Worm (Caenorhabditis elegans) whole organism, L1 larva: ENCODE measurements around the gene his-39.

Experiments used
- C34B4.2 ChIP-seq: sonication (generic microtip); optimal IDR thresholded peaks from 2 replicates; lab custom pipeline; 2017; ENCODE audit warnings: mild to moderate bottlenecking, missing genetic modification characterization, missing compliant biosample characterization
- Y116A8C.19 ChIP-seq: sonication (generic microtip); optimal IDR thresholded peaks from 2 replicates; lab custom pipeline; 2016; ENCODE audit warnings: missing compliant biosample characterization, missing genetic modification characterization, borderline replicate concordance
- blmp-1 ChIP-seq: fragments of 150-350 bp; optimal IDR thresholded peaks from 2 replicates; lab custom pipeline; 2014; ENCODE audit warnings: missing biosample characterization, missing genetic modification characterization
- ceh-63 ChIP-seq: fragments of 200-800 bp; sonication (Bioruptor generic); optimal IDR thresholded peaks from 2 replicates; lab custom pipeline; 2018; ENCODE audit warnings: mild to moderate bottlenecking, missing genetic modification characterization, missing compliant biosample characterization
- ceh-8 ChIP-seq: fragments of 200-800 bp; sonication (Bioruptor generic); optimal IDR thresholded peaks from 2 replicates; lab custom pipeline; 2018; ENCODE audit warnings: mild to moderate bottlenecking, missing genetic modification characterization, moderate library complexity, missing compliant biosample characterization
- ceh-82 ChIP-seq, 3 experiments: fragments of 150-350 bp in 1 of 3; sonication (generic microtip) in 2 of 3; optimal IDR thresholded peaks; 2 replicates each; lab custom pipeline; 2014 to 2017; ENCODE audit warnings: missing biosample characterization in 3 of 3, missing genetic modification characterization in 3 of 3
- ceh-88 ChIP-seq: fragments of 200-800 bp; sonication (Bioruptor generic); IDR thresholded peaks from 2 replicates; pipeline ENCODE4 v1.3.6; 2022; ENCODE audit warnings: missing genetic modification characterization, missing compliant biosample characterization
- ceh-90 ChIP-seq: sonication (generic microtip); optimal IDR thresholded peaks from 2 replicates; lab custom pipeline; 2016; ENCODE audit warnings: missing genetic modification characterization, missing compliant biosample characterization
- egl-13 ChIP-seq: sonication (generic microtip); optimal IDR thresholded peaks from 2 replicates; lab custom pipeline; 2016; ENCODE audit warnings: missing genotype, missing genetic modification reagents, missing genetic modification characterization, missing compliant biosample characterization
- egl-27 ChIP-seq, 2 experiments: fragments of 150-350 bp in 1 of 2; sonication (generic microtip); optimal IDR thresholded peaks; 3 replicates each; lab custom pipeline; 2017 to 2018; ENCODE audit warnings: missing biosample characterization in 2 of 2, missing genetic modification characterization in 2 of 2, missing genetic modification reagents in 2 of 2
- fkh-10 ChIP-seq: sonication (generic microtip); optimal IDR thresholded peaks from 2 replicates; lab custom pipeline; 2017; ENCODE audit warnings: missing biosample characterization, missing genetic modification reagents, missing genetic modification characterization
- fkh-4 ChIP-seq: sonication (generic microtip); optimal IDR thresholded peaks from 2 replicates; lab custom pipeline; 2016; ENCODE audit warnings: missing compliant biosample characterization, missing genetic modification characterization, borderline replicate concordance
- grh-1 ChIP-seq: fragments of 200-800 bp; sonication (Bioruptor generic); IDR thresholded peaks from 2 replicates; pipeline ENCODE4 v1.3.6; 2022; ENCODE audit warnings: missing genetic modification reagents, missing genetic modification characterization, missing compliant biosample characterization
- jun-1 ChIP-seq: fragments of 150-350 bp; optimal IDR thresholded peaks from 2 replicates; lab custom pipeline; 2014; ENCODE audit warnings: missing biosample characterization, missing genetic modification reagents, missing genetic modification characterization
- lin-35 ChIP-seq, 2 experiments: fragments of 150-350 bp; optimal IDR thresholded peaks; 2 replicates each; lab custom pipeline; 2014; ENCODE audit warnings: missing biosample characterization in 2 of 2, missing genetic modification characterization in 2 of 2, missing genetic modification reagents in 2 of 2
- lir-3 ChIP-seq: sonication (generic microtip); optimal IDR thresholded peaks from 2 replicates; lab custom pipeline; 2016; ENCODE audit warnings: mild to moderate bottlenecking, missing genetic modification characterization, moderate library complexity, missing compliant biosample characterization; ENCODE audit not compliant: poor library complexity
- lsy-2 ChIP-seq, 2 experiments: fragments of 150-350 bp; optimal IDR thresholded peaks; 2 replicates each; lab custom pipeline; 2014; ENCODE audit warnings: missing biosample characterization in 2 of 2, missing genetic modification characterization in 2 of 2
- mef-2 ChIP-seq: fragments of 150-350 bp; optimal IDR thresholded peaks from 2 replicates; lab custom pipeline; 2014; ENCODE audit warnings: missing biosample characterization, missing genetic modification characterization
- nhr-11 ChIP-seq: fragments of 150-350 bp; optimal IDR thresholded peaks from 2 replicates; lab custom pipeline; 2014; ENCODE audit warnings: missing biosample characterization, missing genetic modification characterization
- nhr-12 ChIP-seq: sonication (generic microtip); optimal IDR thresholded peaks from 2 replicates; lab custom pipeline; 2017; ENCODE audit warnings: missing biosample characterization, missing genetic modification characterization
- nhr-237 ChIP-seq: fragments of 150-350 bp; optimal IDR thresholded peaks from 2 replicates; lab custom pipeline; 2014; ENCODE audit warnings: missing biosample characterization, missing genetic modification characterization
- nhr-28 ChIP-seq: fragments of 150-350 bp; optimal IDR thresholded peaks from 2 replicates; lab custom pipeline; 2014; ENCODE audit warnings: missing biosample characterization, missing genetic modification characterization
- nhr-47 ChIP-seq: sonication (generic microtip); optimal IDR thresholded peaks from 2 replicates; lab custom pipeline; 2016; ENCODE audit warnings: mild to moderate bottlenecking, missing genetic modification characterization, moderate library complexity, missing compliant biosample characterization
- nhr-76 ChIP-seq: sonication (generic microtip); optimal IDR thresholded peaks from 2 replicates; lab custom pipeline; 2017; ENCODE audit warnings: missing biosample characterization, missing genetic modification characterization
- nhr-85 ChIP-seq: sonication (generic microtip); peaks from one replicate; lab custom pipeline; 2016; ENCODE audit warnings: missing genetic modification characterization, inconsistent platforms, missing compliant biosample characterization
- nhr-90 ChIP-seq: sonication (generic microtip); optimal IDR thresholded peaks from 2 replicates; lab custom pipeline; 2016; ENCODE audit warnings: mild to moderate bottlenecking, missing genetic modification characterization, missing compliant biosample characterization; ENCODE audit not compliant: poor library complexity
- pqm-1 ChIP-seq: sonication (generic microtip); optimal IDR thresholded peaks from 3 replicates; lab custom pipeline; 2017; ENCODE audit warnings: missing biosample characterization, missing genetic modification characterization
- rnt-1 ChIP-seq: sonication (generic microtip); optimal IDR thresholded peaks from 2 replicates; lab custom pipeline; 2016; ENCODE audit warnings: mild to moderate bottlenecking, missing genetic modification characterization, moderate library complexity, missing compliant biosample characterization
- skn-1 ChIP-seq: fragments of 150-350 bp; optimal IDR thresholded peaks from 2 replicates; lab custom pipeline; 2014; ENCODE audit warnings: missing biosample characterization, missing genetic modification characterization
- snu-23 ChIP-seq: sonication (generic microtip); optimal IDR thresholded peaks from 2 replicates; lab custom pipeline; 2016; ENCODE audit warnings: missing genetic modification characterization, missing compliant biosample characterization
- swsn-7 ChIP-seq: sonication (generic microtip); optimal IDR thresholded peaks from 2 replicates; lab custom pipeline; 2016; ENCODE audit warnings: missing genetic modification characterization, missing compliant biosample characterization
- unc-30 ChIP-seq: sonication (generic microtip); optimal IDR thresholded peaks from 2 replicates; lab custom pipeline; 2017; ENCODE audit warnings: missing biosample characterization, missing genetic modification characterization
- unc-86 ChIP-seq: sonication (generic microtip); optimal IDR thresholded peaks from 2 replicates; lab custom pipeline; 2016; ENCODE audit warnings: missing genetic modification characterization, missing compliant biosample characterization
- xbp-1 ChIP-seq: sonication (generic microtip); optimal IDR thresholded peaks from 2 replicates; lab custom pipeline; 2016; ENCODE audit warnings: missing genetic modification characterization, missing compliant biosample characterization
- zag-1 ChIP-seq: fragments of 150-350 bp; optimal IDR thresholded peaks from 2 replicates; lab custom pipeline; 2014; ENCODE audit warnings: missing biosample characterization, missing genetic modification characterization
- zip-4 ChIP-seq: fragments of 200-800 bp; sonication (Bioruptor generic); optimal IDR thresholded peaks from 2 replicates; lab custom pipeline; 2018; ENCODE audit warnings: mild to moderate bottlenecking, missing genetic modification characterization, moderate library complexity, missing compliant biosample characterization
- ztf-4 ChIP-seq: fragments of 150-350 bp; optimal IDR thresholded peaks from 2 replicates; lab custom pipeline; 2014; ENCODE audit warnings: missing biosample characterization, missing genetic modification characterization

The his-39 gene

ce11 chrV:8536213-8536612, at the start of gene his-39:
TSS of gene his-39 (plus strand) at chrV:8536513.
- TF ChIP-seq egl-27 (tag; optimal IDR thresholded peaks at IDR 0.05; lab: Kevin White, UChicago) (no peak), lir-3 (tag; lab: Kevin White, UChicago) (no peak), ztf-4 (no peak), swsn-7 (tag; lab: Kevin White, UChicago) (no peak), egl-13 (tag; lab: Kevin White, UChicago) (no peak), lin-35 (GFP tag; optimal IDR thresholded peaks at IDR 0.05; lab: Kevin White, UChicago) (no peak), lsy-2 (tag; optimal IDR thresholded peaks at IDR 0.05; lab: Kevin White, UChicago) (no peak), skn-1 (tag; lab: Kevin White, UChicago) (no peak), nhr-47 (tag; lab: Kevin White, UChicago) (no peak), jun-1 (tag; lab: Kevin White, UChicago) (no peak), fkh-4 (tag; lab: Kevin White, UChicago) (no peak), Y116A8C.19 (tag; lab: Kevin White, UChicago) (no peak), rnt-1 (tag; lab: Kevin White, UChicago) (no peak), unc-30 (tag; lab: Kevin White, UChicago) (no peak), nhr-90 (tag; lab: Kevin White, UChicago) (no peak), nhr-28 (tag; lab: Kevin White, UChicago) (no peak), xbp-1 (tag; lab: Kevin White, UChicago) (no peak), nhr-85 (tag; lab: Kevin White, UChicago) (no peak)
- TF ChIP-seq, all 84 proteins: peak for 0

ce11 chrV:8494260-8494939, 41.9 kb upstream of the his-39 start, which contains the start of gene pxn-1:
TSS of gene pxn-1 (plus strand) at chrV:8494889.
- TF ChIP-seq blmp-1 (tag; lab: Kevin White, UChicago) (peak; percentile 53), Y116A8C.19 (tag; lab: Kevin White, UChicago) (no peak)

ce11 chrV:8495106-8495505, 41.2 kb upstream of the his-39 start:
- TF ChIP-seq ceh-82 (tag; optimal IDR thresholded peaks at IDR 0.05; lab: Kevin White, UChicago) (no peak), pqm-1 (no peak), ceh-88 (GFP tag; lab: Robert Waterston, UW) (no peak), ceh-63 (GFP tag; lab: Kevin White, UChicago) (no peak), nhr-12 (tag; lab: Kevin White, UChicago) (no peak), zag-1 (tag; lab: Kevin White, UChicago) (no peak), mef-2 (tag; lab: Kevin White, UChicago) (no peak), fkh-10 (no peak), nhr-76 (tag; lab: Kevin White, UChicago) (no peak), ceh-8 (GFP tag; lab: Kevin White, UChicago) (no peak), C34B4.2 (tag; lab: Kevin White, UChicago) (no peak), nhr-11 (tag; lab: Kevin White, UChicago) (no peak), zip-4 (GFP tag; lab: Kevin White, UChicago) (no peak), ceh-90 (tag; lab: Kevin White, UChicago) (no peak), egl-27 (tag; optimal IDR thresholded peaks at IDR 0.05; lab: Kevin White, UChicago) (no peak), unc-86 (tag; lab: Kevin White, UChicago) (no peak), nhr-237 (tag; lab: Kevin White, UChicago) (no peak)

ce11 chrV:8495965-8496364, 40.3 kb upstream of the his-39 start:
- TF ChIP-seq lin-35 (GFP tag; optimal IDR thresholded peaks at IDR 0.05; lab: Kevin White, UChicago) (peak in 1 of 2 experiments; percentile 29), nhr-47 (tag; lab: Kevin White, UChicago) (no peak), C34B4.2 (tag; lab: Kevin White, UChicago) (no peak), snu-23 (GFP tag; lab: Kevin White, UChicago) (peak; percentile 3), grh-1 (GFP tag; lab: Robert Waterston, UW) (no peak), rnt-1 (tag; lab: Kevin White, UChicago) (peak; percentile 29), ceh-90 (tag; lab: Kevin White, UChicago) (no peak)
